Worm (Caenorhabditis elegans): Measurements from ENCODE around the gene math-5.

- TF ChIP-seq nhr-179 (tag; optimal IDR thresholded peaks at IDR 0.05) (no peak), efl-1 (GFP tag; optimal IDR thresholded peaks at IDR 0.05) (no peak), akir-1 (GFP tag; optimal IDR thresholded peaks at IDR 0.05) (no peak), ztf-3 (GFP tag; optimal IDR thresholded peaks at IDR 0.05) (no peak), pbrm-1 (GFP tag; IDR thresholded peaks at IDR 0.05) (no peak), lin-35 (GFP tag; optimal IDR thresholded peaks at IDR 0.05) (no peak)
Measured at ce11 chrII:1878663-1879062, 3.9 kb downstream of the math-5 start, which contains the start of gene math-16.
